Fruit fly (Drosophila melanogaster) whole organism, pupa: ENCODE results near the gene Rpn5.
A peak's percentile ranks its signal among the peaks of the same experiment; 100 is the strongest.

ENCODE experiments used
- CG10348 ChIP-seq: fragments of 200-800 bp; sonication (Bioruptor generic); IDR thresholded peaks from 2 replicates; pipeline ENCODE4 v1.3.6; 2022; ENCODE audit warnings: missing biosample characterization, missing genetic modification characterization
- CG12605 ChIP-seq: fragments of 200-800 bp; sonication (Bioruptor generic); IDR thresholded peaks from 2 replicates; pipeline ENCODE4 v1.3.6; 2022; ENCODE audit warnings: missing biosample characterization, missing genetic modification characterization
- CG13204 ChIP-seq: fragments of 200-800 bp; sonication (Bioruptor generic); optimal IDR thresholded peaks from 2 replicates; lab custom pipeline; 2018; ENCODE audit warnings: missing biosample characterization, mild to moderate bottlenecking, missing genetic modification characterization, moderate library complexity
- CG14655 ChIP-seq: fragments of 200-800 bp; sonication (Bioruptor generic); optimal IDR thresholded peaks from 3 replicates; lab custom pipeline; 2017; ENCODE audit warnings: mild to moderate bottlenecking, missing biosample characterization, missing genetic modification reagents, missing genetic modification characterization
- CG15710 ChIP-seq: fragments of 200-800 bp; sonication (Bioruptor generic); optimal IDR thresholded peaks from 2 replicates; lab custom pipeline; 2018; ENCODE audit warnings: missing biosample characterization, mild to moderate bottlenecking, missing genetic modification characterization, moderate library complexity
- CG17806 ChIP-seq: fragments of 200-800 bp; sonication (Bioruptor generic); optimal IDR thresholded peaks from 2 replicates; lab custom pipeline; 2018; ENCODE audit warnings: missing biosample characterization, mild to moderate bottlenecking, missing genetic modification characterization, moderate library complexity
- CG32121 ChIP-seq: fragments of 200-800 bp; sonication (Bioruptor generic); IDR thresholded peaks from 2 replicates; pipeline ENCODE4 v1.3.6; 2022; ENCODE audit warnings: missing biosample characterization, missing genetic modification characterization
- CG34367 ChIP-seq: fragments of 200-800 bp; sonication (Bioruptor generic); optimal IDR thresholded peaks from 2 replicates; lab custom pipeline; 2018; ENCODE audit warnings: missing biosample characterization, mild to moderate bottlenecking, missing genetic modification characterization
- CG4496 ChIP-seq: fragments of 200-800 bp; sonication (Bioruptor generic); IDR thresholded peaks from 3 replicates; pipeline ENCODE4 v1.3.6; 2022; ENCODE audit warnings: missing biosample characterization, missing genetic modification characterization
- CG8159 ChIP-seq: fragments of 200-800 bp; sonication (Bioruptor generic); optimal IDR thresholded peaks from 3 replicates; lab custom pipeline; 2018; ENCODE audit warnings: missing biosample characterization, mild to moderate bottlenecking, missing genetic modification characterization, moderate library complexity
- CG8301 ChIP-seq: fragments of 200-800 bp; sonication (Bioruptor generic); optimal IDR thresholded peaks from 2 replicates; lab custom pipeline; 2018; ENCODE audit warnings: missing biosample characterization, mild to moderate bottlenecking, missing genetic modification characterization
- CG9948 ChIP-seq: fragments of 200-800 bp; sonication (Bioruptor generic); optimal IDR thresholded peaks from 2 replicates; lab custom pipeline; 2018; ENCODE audit warnings: missing biosample characterization, mild to moderate bottlenecking, missing genetic modification characterization, moderate library complexity
- D1 ChIP-seq: fragments of 200-800 bp; sonication (Bioruptor generic); optimal IDR thresholded peaks from 2 replicates; lab custom pipeline; 2018; ENCODE audit warnings: missing biosample characterization, mild to moderate bottlenecking, missing genetic modification characterization, moderate library complexity
- EcR ChIP-seq: fragments of 200-800 bp; sonication (Bioruptor generic); optimal IDR thresholded peaks from 3 replicates; lab custom pipeline; 2019; ENCODE audit warnings: missing biosample characterization, missing genetic modification characterization, mild to moderate bottlenecking, moderate library complexity, missing genetic modification reagents
- Ets98B ChIP-seq: fragments of 200-800 bp; sonication (Bioruptor generic); IDR thresholded peaks from 2 replicates; pipeline ENCODE4 v1.3.6; 2022; ENCODE audit warnings: missing biosample characterization, missing genetic modification characterization
- Pif1A ChIP-seq: fragments of 200-800 bp; sonication (Bioruptor generic); optimal IDR thresholded peaks from 3 replicates; lab custom pipeline; 2016; ENCODE audit warnings: missing biosample characterization, missing genetic modification characterization
- Pif1B ChIP-seq: fragments of 200-800 bp; sonication (Bioruptor generic); optimal IDR thresholded peaks from 3 replicates; lab custom pipeline; 2016; ENCODE audit warnings: missing biosample characterization, missing genetic modification characterization
- Snoo ChIP-seq: fragments of 200-800 bp; sonication (Bioruptor generic); optimal IDR thresholded peaks from 3 replicates; lab custom pipeline; 2017; ENCODE audit warnings: missing biosample characterization, mild to moderate bottlenecking, missing genetic modification characterization, inconsistent platforms
- fd96Ca ChIP-seq: fragments of 200-800 bp; sonication (Bioruptor generic); IDR thresholded peaks from 3 replicates; pipeline ENCODE4 v1.3.6; 2022; ENCODE audit warnings: missing biosample characterization, missing genetic modification characterization
- gl ChIP-seq: fragments of 200-800 bp; sonication (Bioruptor generic); optimal IDR thresholded peaks from 2 replicates; lab custom pipeline; 2018; ENCODE audit warnings: missing biosample characterization, mild to moderate bottlenecking, missing genetic modification characterization
- rn ChIP-seq: fragments of 200-800 bp; sonication (Bioruptor generic); IDR thresholded peaks from 2 replicates; pipeline ENCODE4 v1.3.6; 2022; ENCODE audit warnings: missing biosample characterization, missing genetic modification characterization

Gene Rpn5

dm6 chr3R:5821750-5822149 lies 32.5 kb downstream of the Rpn5 start, which contains the start of gene CG46303:
Gene CG46303, plus strand, starts transcription at chr3R:5821972.
- TF ChIP-seq CG34367 (tag; lab: Kevin White, UChicago) = no peak
- no peak for TF ChIP-seq EcR (GFP tag; lab: Kevin White, UChicago)
- no peak for TF ChIP-seq fd96Ca (GFP tag; lab: Robert Waterston, UW)
- no peak for TF ChIP-seq CG8159 (tag; lab: Kevin White, UChicago)
- TF ChIP-seq Ets98B = no peak
- TF ChIP-seq rn (GFP tag; lab: Robert Waterston, UW) = no peak
- TF ChIP-seq CG15710 (tag; lab: Kevin White, UChicago) = no peak
- TF ChIP-seq CG17806 (tag; lab: Kevin White, UChicago) = no peak
- no peak for TF ChIP-seq CG8301
- TF ChIP-seq Snoo = no peak
- no peak for TF ChIP-seq CG32121
- TF ChIP-seq gl (tag; lab: Kevin White, UChicago) = no peak
- TF ChIP-seq CG4496 = no peak
- TF ChIP-seq D1 (tag; lab: Kevin White, UChicago) = no peak

- peak; percentile 25 for TF ChIP-seq CG34367 (tag; lab: Kevin White, UChicago)
- TF ChIP-seq CG17806 (tag; lab: Kevin White, UChicago) = peak; percentile 55
- TF ChIP-seq CG8159 (tag; lab: Kevin White, UChicago) = peak; percentile 66
- TF ChIP-seq CG14655 (GFP tag; lab: Kevin White, UChicago) = no peak
- TF ChIP-seq Ets98B = peak; percentile 22; the same call in 1 of the 2 replicates
- peak; percentile 43 for TF ChIP-seq CG9948 (tag; lab: Kevin White, UChicago)
- TF ChIP-seq Snoo = peak; percentile 48
- TF ChIP-seq CG15710 (tag; lab: Kevin White, UChicago) = peak; percentile 60
- no peak; the same call in 1 of the 2 replicates for TF ChIP-seq CG32121
- TF ChIP-seq Pif1B = peak; percentile 55
- TF ChIP-seq D1 (tag; lab: Kevin White, UChicago) = no peak
These were observed 35.2 kb downstream of the Rpn5 start, which contains the start of the genes Sec20 and dgrn for dm6 chr3R:5824456-5824855. Gene Sec20, minus strand, starts transcription at chr3R:5824532. Gene dgrn, plus strand, starts transcription at chr3R:5824615.

- TF ChIP-seq CG8301 (no peak), CG17806 (tag; lab: Kevin White, UChicago) (no peak), CG9948 (tag; lab: Kevin White, UChicago) (no peak), gl (tag; lab: Kevin White, UChicago) (no peak), CG10348 (GFP tag; lab: Robert Waterston, UW) (no peak), CG8159 (tag; lab: Kevin White, UChicago) (no peak), Pif1A (GFP tag; lab: Kevin White, UChicago) (no peak)
These were observed 40.5 kb downstream of the Rpn5 start, which contains the start of gene glob3 for dm6 chr3R:5829762-5830161. Gene glob3, plus strand, starts transcription at chr3R:5830062.

- TF ChIP-seq fd96Ca (GFP tag; lab: Robert Waterston, UW) (no peak), Snoo (no peak), rn (GFP tag; lab: Robert Waterston, UW) (no peak), CG8301 (no peak), Pif1B (no peak), EcR (GFP tag; lab: Kevin White, UChicago) (no peak), CG17806 (tag; lab: Kevin White, UChicago) (no peak), CG10348 (GFP tag; lab: Robert Waterston, UW) (no peak), D1 (tag; lab: Kevin White, UChicago) (no peak), CG13204 (GFP tag; lab: Kevin White, UChicago) (no peak)
These were observed 42.0 kb downstream of the Rpn5 start, which contains the start of gene CG1208 for dm6 chr3R:5831339-5831738. Gene CG1208, plus strand, starts transcription at chr3R:5831639.

dm6 chr3R:5832345-5832981 lies 43.2 kb downstream of the Rpn5 start:
- TF ChIP-seq Pif1A (GFP tag; lab: Kevin White, UChicago) (no peak), CG15710 (tag; lab: Kevin White, UChicago) (no peak), rn (GFP tag; lab: Robert Waterston, UW) (no peak), Pif1B (no peak), CG32121 (no peak), fd96Ca (GFP tag; lab: Robert Waterston, UW) (no peak), CG12605 (GFP tag; lab: Robert Waterston, UW) (no peak), CG4496 (no peak)
- TF ChIP-seq, all 21 proteins: peak for 0

dm6 chr3R:5833948-5834504 lies 44.7 kb downstream of the Rpn5 start:
- TF ChIP-seq CG17806 (tag; lab: Kevin White, UChicago) (peak; percentile 76), CG8159 (tag; lab: Kevin White, UChicago) (peak; percentile 83), EcR (GFP tag; lab: Kevin White, UChicago) (peak; percentile 12), CG15710 (tag; lab: Kevin White, UChicago) (peak; percentile 81), rn (GFP tag; lab: Robert Waterston, UW) (peak; percentile 88), Snoo (peak; percentile 85), CG12605 (GFP tag; lab: Robert Waterston, UW) (peak; percentile 90), Pif1A (GFP tag; lab: Kevin White, UChicago) (peak; percentile 89), fd96Ca (GFP tag; lab: Robert Waterston, UW) (peak; percentile 97), CG10348 (GFP tag; lab: Robert Waterston, UW) (peak; percentile 64; the same call in 1 of the 2 replicates), CG8301 (peak; percentile 95), CG14655 (GFP tag; lab: Kevin White, UChicago) (peak; percentile 93), Pif1B (peak; percentile 87), CG34367 (tag; lab: Kevin White, UChicago) (peak; percentile 77), gl (tag; lab: Kevin White, UChicago) (peak; percentile 55), CG13204 (GFP tag; lab: Kevin White, UChicago) (no peak), D1 (tag; lab: Kevin White, UChicago) (no peak), CG9948 (tag; lab: Kevin White, UChicago) (no peak), CG32121 (peak; percentile 92), Ets98B (peak; percentile 96), CG4496 (peak; percentile 96)
